Worm (Caenorhabditis elegans) whole organism, mixed stage, embryonic: Measurements from ENCODE around the gene lov-1.

Experiments used
- M03D4.4 ChIP-seq: sonication (generic microtip); optimal IDR thresholded peaks from 2 replicates; lab custom pipeline; 2017; ENCODE audit warnings: mild to moderate bottlenecking, missing genetic modification characterization, missing compliant biosample characterization
- cnd-1 ChIP-seq: fragments of 200-800 bp; sonication (Bioruptor generic); optimal IDR thresholded peaks from 2 replicates; lab custom pipeline; 2018; ENCODE audit warnings: mild to moderate bottlenecking, missing genetic modification characterization, missing compliant biosample characterization
- elt-1 ChIP-seq: sonication (generic microtip); optimal IDR thresholded peaks from 2 replicates; lab custom pipeline; 2017; ENCODE audit warnings: missing genetic modification characterization, mild to moderate bottlenecking, missing compliant biosample characterization, antibody characterized with exemption, moderate library complexity, borderline replicate concordance; ENCODE audit not compliant: insufficient read depth
- lsy-2 ChIP-seq: fragments of 150-350 bp; optimal IDR thresholded peaks from 2 replicates; lab custom pipeline; 2014; ENCODE audit warnings: missing biosample characterization, missing genetic modification characterization
- nhr-12 ChIP-seq: fragments of 150-350 bp; optimal IDR thresholded peaks from 2 replicates; lab custom pipeline; 2014; ENCODE audit warnings: missing biosample characterization, missing genetic modification characterization
- nhr-28 ChIP-seq: fragments of 150-350 bp; optimal IDR thresholded peaks from 2 replicates; lab custom pipeline; 2014; ENCODE audit warnings: missing biosample characterization, missing genetic modification characterization
- pha-4 ChIP-seq: fragments of 150-350 bp; optimal IDR thresholded peaks from 2 replicates; lab custom pipeline; 2018; ENCODE audit warnings: missing biosample characterization, missing genetic modification reagents, missing genetic modification characterization
- sptf-1 ChIP-seq: sonication (generic microtip); optimal IDR thresholded peaks from 2 replicates; lab custom pipeline; 2017; ENCODE audit warnings: mild to moderate bottlenecking, missing genetic modification characterization, moderate library complexity, missing compliant biosample characterization
- unc-39 ChIP-seq: fragments of 150-350 bp; optimal IDR thresholded peaks from 2 replicates; lab custom pipeline; 2014; ENCODE audit warnings: missing biosample characterization, missing genetic modification characterization
- unc-62 ChIP-seq: fragments of 150-350 bp; optimal IDR thresholded peaks from 2 replicates; lab custom pipeline; 2014; ENCODE audit warnings: missing biosample characterization, missing genetic modification reagents, missing genetic modification characterization
- zip-8 ChIP-seq: fragments of 150-350 bp; optimal IDR thresholded peaks from 2 replicates; lab custom pipeline; 2014; ENCODE audit warnings: missing biosample characterization, missing genetic modification characterization
- ztf-11 ChIP-seq: fragments of 150-350 bp; optimal IDR thresholded peaks from 2 replicates; lab custom pipeline; 2014; ENCODE audit warnings: missing biosample characterization, missing genetic modification characterization

DNA sequence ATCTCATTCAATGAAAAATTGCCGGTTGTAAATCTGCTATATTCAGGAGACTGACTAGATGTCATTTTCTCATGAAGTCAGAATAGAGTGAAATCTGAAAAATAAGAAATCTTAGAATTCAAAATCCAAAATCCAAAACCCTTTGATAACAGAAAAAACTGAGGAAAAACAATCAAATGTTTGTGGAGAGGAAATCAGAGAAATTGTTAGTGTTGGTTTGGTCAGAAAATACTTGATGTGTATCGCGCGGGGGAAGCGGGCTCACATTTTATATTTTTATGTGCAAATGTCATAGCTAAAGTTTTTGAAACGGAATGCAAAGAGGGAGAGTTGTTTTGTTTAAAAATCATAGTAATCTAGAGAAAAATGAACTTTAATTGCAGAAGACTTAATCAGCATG is 10.1 kb upstream of the lov-1 start, which contains the start of gene F27E5.5:
- TF ChIP-seq nhr-28 (no peak), ztf-11 (tag; lab: Kevin White, UChicago) (no peak), M03D4.4 (tag; lab: Kevin White, UChicago) (no peak), sptf-1 (tag; lab: Kevin White, UChicago) (no peak), elt-1 (tag; lab: Kevin White, UChicago) (no peak), lsy-2 (tag; lab: Kevin White, UChicago) (no peak), pha-4 (tag; lab: Kevin White, UChicago) (no peak), nhr-12 (no peak), unc-39 (tag; lab: Kevin White, UChicago) (no peak), zip-8 (tag; lab: Kevin White, UChicago) (no peak), unc-62 (GFP tag; lab: Kevin White, UChicago) (no peak), cnd-1 (no peak)
